Fruit fly (Drosophila melanogaster) whole organism, embryonic: ENCODE data around the gene ATPsynD.

ENCODE experiments used
- Adf1 ChIP-seq: fragments of 200-800 bp; sonication (Bioruptor generic); IDR thresholded peaks from 2 replicates; pipeline ENCODE4 v1.3.6; 2022; ENCODE audit warnings: missing biosample characterization, missing genetic modification characterization
- Bdp1 ChIP-seq: fragments of 200-800 bp; sonication (Bioruptor generic); optimal IDR thresholded peaks from 3 replicates; lab custom pipeline; 2016; ENCODE audit warnings: missing biosample characterization, missing genetic modification characterization
- BtbVII ChIP-seq: fragments of 200-800 bp; sonication (Bioruptor generic); optimal IDR thresholded peaks from 3 replicates; lab custom pipeline; 2017; ENCODE audit warnings: missing biosample characterization, mild to moderate bottlenecking, missing genetic modification characterization
- CG10979 ChIP-seq: fragments of 200-800 bp; sonication (Bioruptor generic); optimal IDR thresholded peaks from 2 replicates; lab custom pipeline; 2018; ENCODE audit warnings: missing biosample characterization, mild to moderate bottlenecking, missing genetic modification characterization, moderate library complexity
- CG11093 ChIP-seq: fragments of 200-800 bp; sonication (Bioruptor generic); IDR thresholded peaks from 3 replicates; pipeline ENCODE4 v1.3.6; 2022; ENCODE audit warnings: missing biosample characterization, missing genetic modification characterization
- CG12155 ChIP-seq: fragments of 200-800 bp; sonication (Bioruptor generic); optimal IDR thresholded peaks from 3 replicates; lab custom pipeline; 2016; ENCODE audit warnings: missing biosample characterization, missing genetic modification characterization
- CG1233 ChIP-seq: fragments of 200-800 bp; sonication (Bioruptor generic); optimal IDR thresholded peaks from 4 replicates; lab custom pipeline; 2018; ENCODE audit warnings: missing biosample characterization, mild to moderate bottlenecking, missing genetic modification characterization
- CG13296 ChIP-seq: fragments of 200-800 bp; sonication (Bioruptor generic); optimal IDR thresholded peaks from 3 replicates; lab custom pipeline; 2018; ENCODE audit warnings: missing biosample characterization, mild to moderate bottlenecking, missing genetic modification characterization
- CG13775 ChIP-seq: fragments of 200-800 bp; sonication (Bioruptor generic); optimal IDR thresholded peaks from 3 replicates; lab custom pipeline; 2017; ENCODE audit warnings: missing biosample characterization, mild to moderate bottlenecking, missing genetic modification characterization
- CG15269 ChIP-seq: fragments of 200-800 bp; sonication (Bioruptor generic); optimal IDR thresholded peaks from 2 replicates; lab custom pipeline; 2018; ENCODE audit warnings: missing biosample characterization, mild to moderate bottlenecking, missing genetic modification characterization, moderate library complexity
- CG15514 ChIP-seq: fragments of 200-800 bp; sonication (Bioruptor generic); optimal IDR thresholded peaks from 3 replicates; lab custom pipeline; 2017; ENCODE audit warnings: missing biosample characterization, missing genetic modification characterization, mild to moderate bottlenecking, moderate library complexity, missing genetic modification reagents
- CG16813 ChIP-seq: fragments of 200-800 bp; sonication (Bioruptor generic); IDR thresholded peaks from 3 replicates; pipeline ENCODE4 v1.3.6; 2022; ENCODE audit warnings: missing biosample characterization, missing genetic modification characterization; ENCODE audit not compliant: partially characterized antibody
- CG17359 ChIP-seq: fragments of 200-800 bp; sonication (Bioruptor generic); optimal IDR thresholded peaks from 3 replicates; lab custom pipeline; 2018; ENCODE audit warnings: missing biosample characterization, mild to moderate bottlenecking, missing genetic modification characterization, moderate library complexity
- CG17612 ChIP-seq: fragments of 200-800 bp; sonication (Bioruptor generic); IDR thresholded peaks from 2 replicates; pipeline ENCODE4 v1.3.6; 2022; ENCODE audit warnings: missing biosample characterization, missing genetic modification characterization
- CG17912 ChIP-seq: fragments of 200-800 bp; sonication (Bioruptor generic); optimal IDR thresholded peaks from 2 replicates; lab custom pipeline; 2018; ENCODE audit warnings: missing biosample characterization, mild to moderate bottlenecking, missing genetic modification characterization
- CG2875 ChIP-seq: fragments of 200-800 bp; sonication (Bioruptor generic); optimal IDR thresholded peaks from 2 replicates; lab custom pipeline; 2017; ENCODE audit warnings: missing biosample characterization, mild to moderate bottlenecking, missing genetic modification characterization, missing genetic modification reagents
- CG30020 ChIP-seq: fragments of 200-800 bp; optimal IDR thresholded peaks from 2 replicates; lab custom pipeline; 2019; ENCODE audit warnings: missing biosample characterization, mild to moderate bottlenecking, missing genetic modification characterization, moderate library complexity
- CG34422 ChIP-seq: fragments of 200-800 bp; sonication (Bioruptor generic); IDR thresholded peaks from 3 replicates; pipeline ENCODE4 v1.3.6; 2022; ENCODE audit warnings: missing biosample characterization, missing genetic modification characterization
- CG4328 ChIP-seq: fragments of 200-800 bp; sonication (Bioruptor generic); optimal IDR thresholded peaks from 3 replicates; lab custom pipeline; 2017; ENCODE audit warnings: missing biosample characterization, missing genetic modification reagents, missing genetic modification characterization
- CG6765 ChIP-seq: fragments of 200-800 bp; sonication (Bioruptor generic); optimal IDR thresholded peaks from 3 replicates; lab custom pipeline; 2017; ENCODE audit warnings: missing biosample characterization, mild to moderate bottlenecking, missing genetic modification characterization
- CG6813 ChIP-seq: fragments of 200-800 bp; sonication (Bioruptor generic); optimal IDR thresholded peaks from 2 replicates; lab custom pipeline; 2017; ENCODE audit warnings: missing biosample characterization, missing genetic modification characterization, mild to moderate bottlenecking, moderate library complexity, missing genetic modification reagents
- CG8290 ChIP-seq, 3 experiments: fragments of 200-800 bp; sonication (Bioruptor generic); optimal IDR thresholded peaks; 2 replicates each; lab custom pipeline; 2016 to 2019; ENCODE audit warnings: missing biosample characterization in 3 of 3, missing genetic modification characterization in 3 of 3, mild to moderate bottlenecking in 2 of 3, moderate library complexity in 1 of 3
- CG8765 ChIP-seq: fragments of 200-800 bp; sonication (Bioruptor generic); IDR thresholded peaks from 2 replicates; pipeline ENCODE4 v1.3.6; 2022; ENCODE audit warnings: missing biosample characterization, missing genetic modification characterization
- CrebB ChIP-seq: fragments of 200-800 bp; sonication (Bioruptor generic); optimal IDR thresholded peaks from 3 replicates; lab custom pipeline; 2018; ENCODE audit warnings: missing biosample characterization, mild to moderate bottlenecking, missing genetic modification characterization
- D19A ChIP-seq: fragments of 200-800 bp; optimal IDR thresholded peaks from 3 replicates; lab custom pipeline; 2019; ENCODE audit warnings: missing biosample characterization, mild to moderate bottlenecking, missing genetic modification characterization, moderate library complexity
- Dref ChIP-seq: fragments of 200-800 bp; sonication (Bioruptor generic); IDR thresholded peaks from 2 replicates; pipeline ENCODE4 v1.3.6; 2022; ENCODE audit warnings: missing biosample characterization, missing genetic modification characterization
- Fer1 ChIP-seq: fragments of 200-800 bp; sonication (Bioruptor generic); optimal IDR thresholded peaks from 2 replicates; lab custom pipeline; 2017; ENCODE audit warnings: missing biosample characterization, mild to moderate bottlenecking, missing genetic modification characterization
- Hr78 ChIP-seq, 2 experiments: fragments of 200-800 bp in 1 of 2; fragments of >200 bp in 1 of 2; sonication (Bioruptor generic) in 1 of 2; optimal IDR thresholded peaks; 2 replicates each; lab custom pipeline; 2017 to 2019; ENCODE audit warnings: missing biosample characterization in 2 of 2, missing genetic modification characterization in 2 of 2, mild to moderate bottlenecking in 1 of 2, moderate library complexity in 1 of 2
- Lhr ChIP-seq: fragments of 200-800 bp; sonication (Bioruptor generic); optimal IDR thresholded peaks from 3 replicates; lab custom pipeline; 2017; ENCODE audit warnings: mild to moderate bottlenecking, missing biosample characterization, missing genetic modification reagents, missing genetic modification characterization
- MTF-1 ChIP-seq: fragments of 200-800 bp; sonication (Bioruptor generic); optimal IDR thresholded peaks from 2 replicates; lab custom pipeline; 2018; ENCODE audit warnings: missing biosample characterization, mild to moderate bottlenecking, missing genetic modification characterization, borderline replicate concordance
- NC2α ChIP-seq: fragments of 200-800 bp; sonication (Bioruptor generic); optimal IDR thresholded peaks from 2 replicates; lab custom pipeline; 2016; ENCODE audit warnings: missing biosample characterization, missing genetic modification characterization
- Optix ChIP-seq: fragments of 200-800 bp; sonication (Bioruptor generic); IDR thresholded peaks from 3 replicates; pipeline ENCODE4 v1.3.6; 2022; ENCODE audit warnings: missing biosample characterization, missing genetic modification characterization
- Pdp1 ChIP-seq, 2 experiments: fragments of 200-800 bp; sonication (Bioruptor generic); optimal IDR thresholded peaks; 3 replicates each; lab custom pipeline; 2016; ENCODE audit warnings: missing biosample characterization in 2 of 2, missing genetic modification characterization in 2 of 2, mild to moderate bottlenecking in 1 of 2, moderate library complexity in 1 of 2
- Sox100B ChIP-seq: fragments of 200-800 bp; sonication (Bioruptor generic); optimal IDR thresholded peaks from 3 replicates; lab custom pipeline; 2018; ENCODE audit warnings: missing biosample characterization, mild to moderate bottlenecking, missing genetic modification characterization
- Spps ChIP-seq: fragments of 200-800 bp; sonication (Bioruptor generic); optimal IDR thresholded peaks from 2 replicates; lab custom pipeline; 2018; ENCODE audit warnings: missing biosample characterization, mild to moderate bottlenecking, missing genetic modification characterization
- ap ChIP-seq: fragments of 200-800 bp; sonication (Bioruptor generic); IDR thresholded peaks from 2 replicates; pipeline ENCODE4 v1.3.6; 2022; ENCODE audit warnings: missing biosample characterization, missing genetic modification characterization
- az2 ChIP-seq: fragments of 200-800 bp; sonication (Bioruptor generic); optimal IDR thresholded peaks from 3 replicates; lab custom pipeline; 2016; ENCODE audit warnings: missing biosample characterization, missing genetic modification characterization
- eve ChIP-seq, 2 experiments: fragments of >200 bp; optimal IDR thresholded peaks; 2 replicates each; lab custom pipeline; 2017; ENCODE audit warnings: missing biosample characterization in 2 of 2, missing genetic modification characterization in 2 of 2
- exex ChIP-seq: fragments of 200-800 bp; sonication (Bioruptor generic); optimal IDR thresholded peaks from 4 replicates; lab custom pipeline; 2018; ENCODE audit warnings: missing biosample characterization, mild to moderate bottlenecking, missing genetic modification characterization, moderate library complexity
- eyg ChIP-seq: fragments of 200-800 bp; sonication (Bioruptor generic); optimal IDR thresholded peaks from 3 replicates; lab custom pipeline; 2016; ENCODE audit warnings: missing biosample characterization, missing genetic modification characterization
- fu2 ChIP-seq: fragments of 200-800 bp; sonication (Bioruptor generic); optimal IDR thresholded peaks from 2 replicates; lab custom pipeline; 2016; ENCODE audit warnings: missing biosample characterization, missing genetic modification characterization
- gcm ChIP-seq: fragments of 200-800 bp; sonication (Bioruptor generic); optimal IDR thresholded peaks from 2 replicates; lab custom pipeline; 2019; ENCODE audit warnings: missing biosample characterization, mild to moderate bottlenecking, missing genetic modification characterization, moderate library complexity
- gfzf ChIP-seq: fragments of 200-800 bp; sonication (Bioruptor generic); optimal IDR thresholded peaks from 2 replicates; lab custom pipeline; 2016; ENCODE audit warnings: missing biosample characterization, mild to moderate bottlenecking, missing genetic modification characterization, moderate library complexity
- lilli ChIP-seq: fragments of 200-800 bp; sonication (Bioruptor generic); optimal IDR thresholded peaks from 3 replicates; lab custom pipeline; 2016; ENCODE audit warnings: missing biosample characterization, missing genetic modification characterization
- pb ChIP-seq: fragments of 200-800 bp; sonication (Bioruptor generic); optimal IDR thresholded peaks from 3 replicates; lab custom pipeline; 2016; ENCODE audit warnings: missing biosample characterization, missing genetic modification characterization
- sim ChIP-seq: fragments of 200-800 bp; sonication (Bioruptor generic); IDR thresholded peaks from 2 replicates; pipeline ENCODE4 v1.3.6; 2022; ENCODE audit warnings: missing biosample characterization, missing genetic modification characterization
- slp2 ChIP-seq: fragments of 200-800 bp; sonication (Bioruptor generic); optimal IDR thresholded peaks from 2 replicates; lab custom pipeline; 2016; ENCODE audit warnings: missing biosample characterization, missing genetic modification characterization
- sug ChIP-seq: fragments of 200-800 bp; optimal IDR thresholded peaks from 2 replicates; lab custom pipeline; 2019; ENCODE audit warnings: missing biosample characterization, mild to moderate bottlenecking, missing genetic modification characterization, moderate library complexity
- tin ChIP-seq: fragments of 200-800 bp; sonication (Bioruptor generic); optimal IDR thresholded peaks from 3 replicates; lab custom pipeline; 2016; ENCODE audit warnings: missing biosample characterization, missing genetic modification characterization
- zfh2 ChIP-seq: fragments of 200-800 bp; sonication (Bioruptor generic); optimal IDR thresholded peaks from 2 replicates; lab custom pipeline; 2016; ENCODE audit warnings: missing biosample characterization, missing genetic modification characterization

ATPsynD gene

dm6 chr3R:19088962-19089597 lies 5.7 kb upstream of the ATPsynD start:
- TF ChIP-seq CG15514 (GFP tag; lab: Kevin White, UChicago) (no peak), CG13296 (GFP tag; lab: Kevin White, UChicago) (no peak), CG6813 (GFP tag; lab: Kevin White, UChicago) (no peak), sim (GFP tag; lab: Robert Waterston, UW) (no peak), tin (no peak), CG10979 (no peak), CG34422 (GFP tag; lab: Robert Waterston, UW) (no peak), CG16813 (no peak), D19A (no peak), CG13775 (GFP tag; lab: Kevin White, UChicago) (no peak), Adf1 (GFP tag; lab: Robert Waterston, UW) (no peak), Optix (GFP tag; lab: Robert Waterston, UW) (no peak), slp2 (GFP tag; lab: Kevin White, UChicago) (no peak), CG6765 (GFP tag; lab: Kevin White, UChicago) (no peak), CG8290 (GFP tag; optimal IDR thresholded peaks at IDR 0.05; lab: Kevin White, UChicago) (no peak), CG8290 (tag; optimal IDR thresholded peaks at IDR 0.05; lab: Kevin White, UChicago) (no peak), lilli (no peak), Fer1 (peak; percentile 28), pb (no peak), CG17912 (GFP tag; lab: Kevin White, UChicago) (no peak), eyg (no peak), CG11093 (GFP tag; lab: Robert Waterston, UW) (no peak), zfh2 (GFP tag; lab: Kevin White, UChicago) (no peak), CG2875 (GFP tag; lab: Kevin White, UChicago) (no peak), Bdp1 (GFP tag; lab: Kevin White, UChicago) (no peak), CG1233 (GFP tag; lab: Kevin White, UChicago) (no peak), CG8765 (GFP tag; lab: Robert Waterston, UW) (no peak), Spps (tag; lab: Kevin White, UChicago) (no peak), Hr78 (GFP tag; optimal IDR thresholded peaks at IDR 0.05; lab: Kevin White, UChicago) (no peak), Sox100B (GFP tag; lab: Kevin White, UChicago) (no peak), CG12155 (GFP tag; lab: Kevin White, UChicago) (no peak), Lhr (no peak), CG30020 (tag; lab: Kevin White, UChicago) (no peak), BtbVII (GFP tag; lab: Kevin White, UChicago) (no peak), exex (tag; lab: Kevin White, UChicago) (peak; percentile 85), sug (tag; lab: Kevin White, UChicago) (peak; percentile 96), CG15269 (tag; lab: Kevin White, UChicago) (no peak), gfzf (GFP tag; lab: Kevin White, UChicago) (no peak), eve (GFP tag; optimal IDR thresholded peaks at IDR 0.05; lab: Kevin White, UChicago) (no peak), gcm (GFP tag; lab: Kevin White, UChicago) (no peak), NC2α (GFP tag; lab: Kevin White, UChicago) (no peak), CG4328 (GFP tag; lab: Kevin White, UChicago) (no peak), MTF-1 (no peak), Dref (GFP tag; lab: Robert Waterston, UW) (no peak), fu2 (GFP tag; lab: Kevin White, UChicago) (no peak), Pdp1 (GFP tag; optimal IDR thresholded peaks at IDR 0.05; lab: Kevin White, UChicago) (peak in 1 of 2 experiments; percentile 68), CG17612 (GFP tag; lab: Robert Waterston, UW) (no peak), ap (GFP tag; lab: Robert Waterston, UW) (no peak), CG17359 (tag; lab: Kevin White, UChicago) (no peak), az2 (GFP tag; lab: Kevin White, UChicago) (no peak), CrebB (tag; lab: Kevin White, UChicago) (no peak)
